Fruit fly (Drosophila melanogaster) whole organism, prepupa: ENCODE measurements around the gene CG13937.
A peak's percentile ranks its signal among the peaks of the same experiment; 100 is the strongest.

Experiments used
- CG10631 ChIP-seq: fragments of 200-800 bp; sonication (Bioruptor generic); optimal IDR thresholded peaks from 2 replicates; lab custom pipeline; 2016; ENCODE audit warnings: missing biosample characterization, missing genetic modification characterization
- CG10669 ChIP-seq: fragments of 200-800 bp; sonication (Bioruptor generic); optimal IDR thresholded peaks from 3 replicates; lab custom pipeline; 2018; ENCODE audit warnings: missing biosample characterization, mild to moderate bottlenecking, missing genetic modification characterization, moderate library complexity
- CG11294 ChIP-seq: fragments of 200-800 bp; sonication (Bioruptor generic); IDR thresholded peaks from 2 replicates; pipeline ENCODE4 v1.3.6; 2022; ENCODE audit warnings: missing biosample characterization, missing genetic modification characterization
- CG11762 ChIP-seq: fragments of 200-800 bp; sonication (Bioruptor generic); optimal IDR thresholded peaks from 3 replicates; lab custom pipeline; 2016; ENCODE audit warnings: missing biosample characterization, missing genetic modification characterization; ENCODE audit not compliant: insufficient read depth
- CG11902 ChIP-seq: fragments of 200-800 bp; sonication (Bioruptor generic); optimal IDR thresholded peaks from 3 replicates; lab custom pipeline; 2016; ENCODE audit warnings: missing biosample characterization, missing genetic modification characterization
- CG15336 ChIP-seq: fragments of 200-800 bp; sonication (Bioruptor generic); IDR thresholded peaks from 2 replicates; pipeline ENCODE4 v1.3.6; 2022; ENCODE audit warnings: missing biosample characterization, missing genetic modification characterization
- CG1621 ChIP-seq: fragments of 200-800 bp; sonication (Bioruptor generic); optimal IDR thresholded peaks from 3 replicates; lab custom pipeline; 2018; ENCODE audit warnings: missing biosample characterization, mild to moderate bottlenecking, missing genetic modification characterization
- CG16779 ChIP-seq: fragments of 200-800 bp; sonication (Bioruptor generic); optimal IDR thresholded peaks from 3 replicates; lab custom pipeline; 2017; ENCODE audit warnings: missing biosample characterization, mild to moderate bottlenecking, missing genetic modification characterization
- CG3032 ChIP-seq: fragments of 200-800 bp; optimal IDR thresholded peaks from 2 replicates; lab custom pipeline; 2019; ENCODE audit warnings: missing biosample characterization, mild to moderate bottlenecking, missing genetic modification characterization, moderate library complexity
- CG31627 ChIP-seq: fragments of 200-800 bp; sonication (Bioruptor generic); optimal IDR thresholded peaks from 3 replicates; lab custom pipeline; 2016; ENCODE audit warnings: missing biosample characterization, missing genetic modification characterization
- CG32006 ChIP-seq: fragments of 200-800 bp; sonication (Bioruptor generic); optimal IDR thresholded peaks from 3 replicates; lab custom pipeline; 2017; ENCODE audit warnings: missing biosample characterization, mild to moderate bottlenecking, missing genetic modification characterization
- CG34406 ChIP-seq: fragments of 200-800 bp; sonication (Bioruptor generic); optimal IDR thresholded peaks from 3 replicates; lab custom pipeline; 2016; ENCODE audit warnings: missing biosample characterization, missing genetic modification characterization
- CG3919 ChIP-seq: fragments of 200-800 bp; sonication (Bioruptor generic); optimal IDR thresholded peaks from 3 replicates; lab custom pipeline; 2016; ENCODE audit warnings: missing biosample characterization, missing genetic modification characterization
- CG4318 ChIP-seq: fragments of 200-800 bp; sonication (Bioruptor generic); optimal IDR thresholded peaks from 3 replicates; lab custom pipeline; 2017; ENCODE audit warnings: missing biosample characterization, mild to moderate bottlenecking, missing genetic modification characterization
- CG6163 ChIP-seq: fragments of 200-800 bp; sonication (Bioruptor generic); IDR thresholded peaks from 3 replicates; pipeline ENCODE4 v1.3.6; 2022; ENCODE audit warnings: missing biosample characterization, missing genetic modification characterization
- CG6276 ChIP-seq: fragments of 200-800 bp; sonication (Bioruptor generic); optimal IDR thresholded peaks from 2 replicates; lab custom pipeline; 2017; ENCODE audit warnings: missing biosample characterization, mild to moderate bottlenecking, missing genetic modification characterization
- CG6792 ChIP-seq: fragments of 200-800 bp; sonication (Bioruptor generic); optimal IDR thresholded peaks from 3 replicates; lab custom pipeline; 2016; ENCODE audit warnings: missing biosample characterization, missing genetic modification characterization
- CG6854 ChIP-seq: fragments of 200-800 bp; sonication (Bioruptor generic); optimal IDR thresholded peaks from 2 replicates; lab custom pipeline; 2017; ENCODE audit warnings: missing biosample characterization, mild to moderate bottlenecking, missing genetic modification characterization
- CG7368 ChIP-seq: fragments of 200-800 bp; sonication (Bioruptor generic); optimal IDR thresholded peaks from 3 replicates; lab custom pipeline; 2016; ENCODE audit warnings: missing biosample characterization, missing genetic modification characterization
- CG8119 ChIP-seq: fragments of 200-800 bp; sonication (Bioruptor generic); IDR thresholded peaks from 3 replicates; pipeline ENCODE4 v1.3.6; 2022; ENCODE audit warnings: missing biosample characterization, missing genetic modification characterization
- CG8632 ChIP-seq: fragments of 200-800 bp; sonication (Bioruptor generic); optimal IDR thresholded peaks from 3 replicates; lab custom pipeline; 2016; ENCODE audit warnings: missing biosample characterization, missing genetic modification characterization
- CG9139 ChIP-seq: fragments of 200-800 bp; sonication (Bioruptor generic); optimal IDR thresholded peaks from 3 replicates; lab custom pipeline; 2017; ENCODE audit warnings: missing biosample characterization, mild to moderate bottlenecking, missing genetic modification characterization
- Eip75B ChIP-seq: fragments of 200-800 bp; sonication (Bioruptor generic); optimal IDR thresholded peaks from 3 replicates; lab custom pipeline; 2016; ENCODE audit warnings: missing biosample characterization, missing genetic modification characterization
- Eip78C ChIP-seq: fragments of 200-800 bp; sonication (Bioruptor generic); peaks from one replicate; lab custom pipeline; 2016; ENCODE audit warnings: missing biosample characterization, missing genetic modification characterization
- Ets96B ChIP-seq: fragments of 200-800 bp; optimal IDR thresholded peaks from 2 replicates; lab custom pipeline; 2019; ENCODE audit warnings: missing biosample characterization, mild to moderate bottlenecking, missing genetic modification characterization, moderate library complexity
- Gug ChIP-seq: fragments of 200-800 bp; sonication (Bioruptor generic); IDR thresholded peaks from 2 replicates; pipeline ENCODE4 v1.3.6; 2022; ENCODE audit warnings: missing biosample characterization, missing genetic modification characterization
- Hr38 ChIP-seq: sonication (Bioruptor generic); optimal IDR thresholded peaks from 2 replicates; lab custom pipeline; 2016; ENCODE audit warnings: missing biosample characterization, missing genetic modification characterization
- Hr4 ChIP-seq: fragments of 200-800 bp; sonication (Bioruptor generic); optimal IDR thresholded peaks from 3 replicates; lab custom pipeline; 2016; ENCODE audit warnings: missing biosample characterization, missing genetic modification characterization
- Lpt ChIP-seq: fragments of 200-800 bp; sonication (Bioruptor generic); optimal IDR thresholded peaks from 3 replicates; lab custom pipeline; 2016; ENCODE audit warnings: missing biosample characterization, missing genetic modification characterization
- Met ChIP-seq: fragments of 200-800 bp; sonication (Bioruptor generic); optimal IDR thresholded peaks from 3 replicates; lab custom pipeline; 2016; ENCODE audit warnings: missing biosample characterization, missing genetic modification characterization
- Smox ChIP-seq: fragments of 200-800 bp; sonication (Bioruptor generic); optimal IDR thresholded peaks from 3 replicates; lab custom pipeline; 2016; ENCODE audit warnings: missing biosample characterization, missing genetic modification characterization
- Sox102F ChIP-seq: fragments of 200-800 bp; sonication (Bioruptor generic); optimal IDR thresholded peaks from 2 replicates; lab custom pipeline; 2016; ENCODE audit warnings: missing biosample characterization, mild to moderate bottlenecking, missing genetic modification characterization
- Sox14 ChIP-seq: fragments of 200-800 bp; sonication (Bioruptor generic); optimal IDR thresholded peaks from 3 replicates; lab custom pipeline; 2016; ENCODE audit warnings: missing biosample characterization, missing genetic modification characterization
- Sox15 ChIP-seq: fragments of 200-800 bp; sonication (Bioruptor generic); optimal IDR thresholded peaks from 3 replicates; lab custom pipeline; 2016; ENCODE audit warnings: missing biosample characterization, missing genetic modification characterization
- achi ChIP-seq: fragments of 200-800 bp; sonication (Bioruptor generic); optimal IDR thresholded peaks from 3 replicates; lab custom pipeline; 2016; ENCODE audit warnings: missing biosample characterization, missing genetic modification characterization
- cyc ChIP-seq: fragments of 200-800 bp; sonication (Bioruptor generic); optimal IDR thresholded peaks from 3 replicates; lab custom pipeline; 2016; ENCODE audit warnings: missing biosample characterization, missing genetic modification characterization
- esn ChIP-seq: fragments of 200-800 bp; sonication (Bioruptor generic); optimal IDR thresholded peaks from 2 replicates; lab custom pipeline; 2016; ENCODE audit warnings: missing biosample characterization, mild to moderate bottlenecking, missing genetic modification characterization, moderate library complexity
- fd59A ChIP-seq: fragments of 200-800 bp; sonication (Bioruptor generic); optimal IDR thresholded peaks from 2 replicates; lab custom pipeline; 2017; ENCODE audit warnings: missing biosample characterization, mild to moderate bottlenecking, missing genetic modification characterization, missing genetic modification reagents
- fd85E ChIP-seq: fragments of 200-800 bp; sonication (Bioruptor generic); optimal IDR thresholded peaks from 3 replicates; lab custom pipeline; 2016; ENCODE audit warnings: missing biosample characterization, missing genetic modification characterization
- fkh ChIP-seq: fragments of 200-800 bp; sonication (Bioruptor generic); optimal IDR thresholded peaks from 3 replicates; lab custom pipeline; 2017; ENCODE audit warnings: missing biosample characterization, mild to moderate bottlenecking, missing genetic modification characterization, moderate library complexity
- lz ChIP-seq: fragments of 200-800 bp; sonication (Bioruptor generic); optimal IDR thresholded peaks from 3 replicates; lab custom pipeline; 2016; ENCODE audit warnings: missing biosample characterization, missing genetic modification characterization
- net ChIP-seq: fragments of 200-800 bp; sonication (Bioruptor generic); optimal IDR thresholded peaks from 3 replicates; lab custom pipeline; 2016; ENCODE audit warnings: missing biosample characterization, missing genetic modification characterization
- pdm3 ChIP-seq: fragments of 200-800 bp; sonication (Bioruptor generic); optimal IDR thresholded peaks from 3 replicates; lab custom pipeline; 2016; ENCODE audit warnings: missing biosample characterization, missing genetic modification characterization
- salr ChIP-seq, 2 experiments: fragments of 200-800 bp; sonication (Bioruptor generic); optimal IDR thresholded peaks; 3 replicates each; lab custom pipeline; 2016 to 2018; ENCODE audit warnings: missing biosample characterization in 2 of 2, missing genetic modification characterization in 2 of 2, mild to moderate bottlenecking in 1 of 2
- spab ChIP-seq: fragments of 200-800 bp; sonication (Bioruptor generic); optimal IDR thresholded peaks from 2 replicates; lab custom pipeline; 2017; ENCODE audit warnings: missing biosample characterization, mild to moderate bottlenecking, missing genetic modification characterization, missing genetic modification reagents
- ss ChIP-seq, 2 experiments: fragments of 200-800 bp; sonication (Bioruptor generic); optimal IDR thresholded peaks; 2 replicates in 1 of 2; 3 replicates in 1 of 2; lab custom pipeline; 2017 to 2018; ENCODE audit warnings: mild to moderate bottlenecking in 2 of 2, missing biosample characterization in 2 of 2, missing genetic modification characterization in 2 of 2, moderate library complexity in 1 of 2
- svp ChIP-seq: fragments of 200-800 bp; sonication (Bioruptor generic); peaks from one replicate; lab custom pipeline; 2016; ENCODE audit warnings: missing biosample characterization, missing genetic modification characterization
- topi ChIP-seq: fragments of 200-800 bp; sonication (Bioruptor generic); optimal IDR thresholded peaks from 3 replicates; lab custom pipeline; 2016; ENCODE audit warnings: missing biosample characterization, missing genetic modification characterization
- vri ChIP-seq: fragments of 200-800 bp; sonication (Bioruptor generic); optimal IDR thresholded peaks from 3 replicates; lab custom pipeline; 2016; ENCODE audit warnings: missing biosample characterization, mild to moderate bottlenecking, missing genetic modification characterization

CG13937 gene

dm6 chr3L:1831753-1832268, 51.0 kb downstream of the CG13937 start, which contains the start of gene Cpr62Ba:
Gene Cpr62Ba, minus strand, starts transcription at chr3L:1831783.
- no peak for TF ChIP-seq CG15336 (GFP tag; lab: Robert Waterston, UW)
- TF ChIP-seq spab (GFP tag; lab: Kevin White, UChicago), result no peak
- no peak for TF ChIP-seq salr (GFP tag; optimal IDR thresholded peaks at IDR 0.05; lab: Kevin White, UChicago)
- peak; percentile 40 for TF ChIP-seq Eip78C (GFP tag; lab: Kevin White, UChicago)
- TF ChIP-seq svp (GFP tag; lab: Kevin White, UChicago), result peak; percentile 84
- TF ChIP-seq CG3032 (tag; lab: Kevin White, UChicago), result no peak

- TF ChIP-seq Sox102F (GFP tag; lab: Kevin White, UChicago), result peak; percentile 69
- TF ChIP-seq CG3032 (tag; lab: Kevin White, UChicago), result peak; percentile 57
- TF ChIP-seq fd59A (GFP tag; lab: Kevin White, UChicago), result peak; percentile 58
- TF ChIP-seq CG4318, result peak; percentile 50
- TF ChIP-seq CG3919 (GFP tag; lab: Kevin White, UChicago), result peak; percentile 63
- peak; percentile 4 for TF ChIP-seq CG10669
- peak; percentile 51 for TF ChIP-seq CG34406
- TF ChIP-seq Sox14 (GFP tag; lab: Kevin White, UChicago), result peak; percentile 80
- peak; percentile 62 for TF ChIP-seq Eip75B (GFP tag; lab: Kevin White, UChicago)
- no peak for TF ChIP-seq CG9139 (GFP tag; lab: Kevin White, UChicago)
- TF ChIP-seq CG32006 (GFP tag; lab: Kevin White, UChicago), result peak; percentile 71
- TF ChIP-seq CG6163 (GFP tag; lab: Robert Waterston, UW), result peak; percentile 84
- TF ChIP-seq pdm3 (GFP tag; lab: Kevin White, UChicago), result peak; percentile 68
- peak in 1 of 2 experiments; percentile 11 for TF ChIP-seq ss (GFP tag; optimal IDR thresholded peaks at IDR 0.05; lab: Kevin White, UChicago)
- no peak for TF ChIP-seq fkh (GFP tag; lab: Kevin White, UChicago)
- TF ChIP-seq vri (GFP tag; lab: Kevin White, UChicago), result peak; percentile 59
- TF ChIP-seq fd85E (GFP tag; lab: Kevin White, UChicago), result no peak
- no peak for TF ChIP-seq CG11902
- peak; percentile 57; the same call in 1 of the 3 replicates for TF ChIP-seq CG8119 (GFP tag; lab: Robert Waterston, UW)
- TF ChIP-seq CG11294 (GFP tag; lab: Robert Waterston, UW), result peak; percentile 74
- peak; percentile 73 for TF ChIP-seq CG31627 (GFP tag; lab: Kevin White, UChicago)
- peak; percentile 16 for TF ChIP-seq CG16779
- TF ChIP-seq net (GFP tag; lab: Kevin White, UChicago), result peak; percentile 74
- peak; percentile 71 for TF ChIP-seq Smox
- TF ChIP-seq topi, result peak; percentile 60
- peak; percentile 68 for TF ChIP-seq Lpt (GFP tag; lab: Kevin White, UChicago)
- TF ChIP-seq Sox15 (GFP tag; lab: Kevin White, UChicago), result peak; percentile 28
- TF ChIP-seq Hr38, result no peak
- TF ChIP-seq spab (GFP tag; lab: Kevin White, UChicago), result no peak
- TF ChIP-seq Met (GFP tag; lab: Kevin White, UChicago), result peak; percentile 79
- peak; percentile 71 for TF ChIP-seq lz (GFP tag; lab: Kevin White, UChicago)
- TF ChIP-seq Hr4 (GFP tag; lab: Kevin White, UChicago), result peak; percentile 56
- peak; percentile 50 for TF ChIP-seq CG6792
- TF ChIP-seq CG11762 (GFP tag; lab: Kevin White, UChicago), result peak; percentile 34
- TF ChIP-seq Eip78C (GFP tag; lab: Kevin White, UChicago), result peak; percentile 83
- no peak for TF ChIP-seq CG6854
- peak; percentile 38 for TF ChIP-seq CG7368 (GFP tag; lab: Kevin White, UChicago)
- TF ChIP-seq achi (GFP tag; lab: Kevin White, UChicago), result peak; percentile 59
- peak; percentile 53 for TF ChIP-seq CG6276 (GFP tag; lab: Kevin White, UChicago)
- peak; percentile 62 for TF ChIP-seq cyc
- peak in 1 of 2 experiments; percentile 69 for TF ChIP-seq salr (GFP tag; optimal IDR thresholded peaks at IDR 0.05; lab: Kevin White, UChicago)
- peak; percentile 43 for TF ChIP-seq Ets96B (tag; lab: Kevin White, UChicago)
- TF ChIP-seq CG8632 (GFP tag; lab: Kevin White, UChicago), result peak; percentile 38
- TF ChIP-seq Gug, result peak; percentile 75
- TF ChIP-seq CG1621 (tag; lab: Kevin White, UChicago), result peak; percentile 30
- peak; percentile 78 for TF ChIP-seq CG15336 (GFP tag; lab: Robert Waterston, UW)
- TF ChIP-seq esn (GFP tag; lab: Kevin White, UChicago), result peak; percentile 70
- TF ChIP-seq CG10631 (GFP tag; lab: Kevin White, UChicago), result peak; percentile 66
Measured at dm6 chr3L:1829539-1829938, 53.3 kb downstream of the CG13937 start.
